Fruit fly (Drosophila melanogaster): ENCODE data around the gene raskol.

raskol gene

dm6 chrX:17724288-17724914 is 14.5 kb downstream of the raskol start (continued):
- no peak for TF ChIP-seq BtbVII (GFP tag; optimal IDR thresholded peaks at IDR 0.05)
- no peak for TF ChIP-seq Sox100B (GFP tag; optimal IDR thresholded peaks at IDR 0.05)
- no peak for TF ChIP-seq Opbp (GFP tag; IDR thresholded peaks at IDR 0.05; ENCODE audit: partially characterized antibody)
- TF ChIP-seq Nf-YA (GFP tag; IDR thresholded peaks at IDR 0.05) = no peak
- TF ChIP-seq CG11504 (tag; optimal IDR thresholded peaks at IDR 0.05) = peak; percentile 1
- no peak for TF ChIP-seq CG1233 (GFP tag; optimal IDR thresholded peaks at IDR 0.05)
- no peak for TF ChIP-seq Fer3 (tag; optimal IDR thresholded peaks at IDR 0.05)
- no peak for TF ChIP-seq ftz-f1 (GFP tag; optimal IDR thresholded peaks at IDR 0.05)
- TF ChIP-seq ase (GFP tag; IDR thresholded peaks at IDR 0.05) = no peak
- no peak for TF ChIP-seq fu2 (GFP tag; optimal IDR thresholded peaks at IDR 0.05)
- TF ChIP-seq CG12942 (GFP tag; optimal IDR thresholded peaks at IDR 0.05) = no peak
- no peak for TF ChIP-seq PHDP (tag; optimal IDR thresholded peaks at IDR 0.05)
- TF ChIP-seq sens-2 (GFP tag; IDR thresholded peaks at IDR 0.05) = no peak
- TF ChIP-seq kni (GFP tag; optimal IDR thresholded peaks at IDR 0.05) = peak; percentile 8
- no peak for TF ChIP-seq sd (tag; optimal IDR thresholded peaks at IDR 0.05)
- no peak for TF ChIP-seq Sry-β (GFP tag; optimal IDR thresholded peaks at IDR 0.05)
- TF ChIP-seq run (tag; optimal IDR thresholded peaks at IDR 0.05) = no peak
- TF ChIP-seq pzg (GFP tag; optimal IDR thresholded peaks at IDR 0.05) = no peak
- no peak for TF ChIP-seq bbx (GFP tag; IDR thresholded peaks at IDR 0.05; ENCODE audit: partially characterized antibody)
- peak; percentile 5 for TF ChIP-seq CG2712 (tag; optimal IDR thresholded peaks at IDR 0.05)
- no peak for TF ChIP-seq HLH4C (GFP tag; IDR thresholded peaks at IDR 0.05; ENCODE audit: partially characterized antibody)
- peak; percentile 51 for TF ChIP-seq crol (GFP tag; IDR thresholded peaks at IDR 0.05)
- TF ChIP-seq Mad (GFP tag; optimal IDR thresholded peaks at IDR 0.05) = no peak
- TF ChIP-seq mirr (GFP tag; optimal IDR thresholded peaks at IDR 0.05) = no peak
- TF ChIP-seq Dip3 (GFP tag; optimal IDR thresholded peaks at IDR 0.05) = no peak
- TF ChIP-seq CG18764 (GFP tag; optimal IDR thresholded peaks at IDR 0.05) = no peak
- peak; percentile 33 for TF ChIP-seq gem (tag; optimal IDR thresholded peaks at IDR 0.05)
- TF ChIP-seq dati (GFP tag; IDR thresholded peaks at IDR 0.05) = no peak

dm6 chrX:17725937-17726489 is 16.1 kb downstream of the raskol start:
- TF ChIP-seq crol (GFP tag; IDR thresholded peaks at IDR 0.05) (peak; percentile 89), CG16779 (GFP tag; IDR thresholded peaks at IDR 0.05) (no peak), sens (GFP tag) (peak; percentile 15), nom (GFP tag; optimal IDR thresholded peaks at IDR 0.05) (peak; percentile 93), CG13287 (GFP tag; IDR thresholded peaks at IDR 0.05; ENCODE audit: partially characterized antibody) (no peak), CG8388 (GFP tag; optimal IDR thresholded peaks at IDR 0.05) (peak; percentile 77), chinmo (GFP tag; IDR thresholded peaks at IDR 0.05; ENCODE audit: partially characterized antibody) (0 out of 4 replicates have a peak, but pooled peaks have one; percentile 59), pfk (GFP tag; optimal IDR thresholded peaks at IDR 0.05) (peak; percentile 53), CG7271 (tag; optimal IDR thresholded peaks at IDR 0.05) (no peak), Trl (optimal IDR thresholded peaks at IDR 0.05) (peak in 1 of 2 experiments; percentile 23), Trl (GFP tag; optimal IDR thresholded peaks at IDR 0.05) (no peak), crp (GFP tag; optimal IDR thresholded peaks at IDR 0.05) (peak in 1 of 2 experiments; percentile 36), CG42726 (GFP tag; IDR thresholded peaks at IDR 0.05; ENCODE audit: partially characterized antibody) (no peak), jumu (GFP tag; optimal IDR thresholded peaks at IDR 0.05) (no peak)
